Worm (Caenorhabditis elegans) whole organism, young adult: Measurements from ENCODE around the gene T03E6.8.

Experiments
- B0035.1 ChIP-seq: sonication (generic microtip); optimal IDR thresholded peaks from 2 replicates; lab custom pipeline; 2016; ENCODE audit warnings: missing genetic modification characterization, mild to moderate bottlenecking, missing compliant biosample characterization, missing genotype, missing genetic modification reagents
- B0261.1 ChIP-seq: sonication (generic microtip); optimal IDR thresholded peaks from 2 replicates; lab custom pipeline; 2016; ENCODE audit warnings: mild to moderate bottlenecking, missing genetic modification characterization, moderate library complexity, missing compliant biosample characterization
- C17E4.6 ChIP-seq: fragments of 200-800 bp; sonication (Bioruptor generic); IDR thresholded peaks from 2 replicates; pipeline ENCODE4 v1.3.6; 2022; ENCODE audit warnings: missing genetic modification reagents, missing genetic modification characterization, missing compliant biosample characterization
- F10E7.11 ChIP-seq: sonication (generic microtip); optimal IDR thresholded peaks from 2 replicates; lab custom pipeline; 2017; ENCODE audit warnings: mild to moderate bottlenecking, missing genetic modification characterization, moderate library complexity, missing compliant biosample characterization
- F39B2.1 ChIP-seq: fragments of 200-800 bp; sonication (Bioruptor generic); IDR thresholded peaks from 2 replicates; pipeline ENCODE4 v1.3.6; 2022; ENCODE audit warnings: missing genetic modification reagents, missing genetic modification characterization, missing compliant biosample characterization
- F55B11.4 ChIP-seq: sonication (generic microtip); optimal IDR thresholded peaks from 2 replicates; lab custom pipeline; 2016; ENCODE audit warnings: missing compliant biosample characterization, missing genetic modification characterization, borderline replicate concordance; ENCODE audit not compliant: insufficient read depth
- K12H6.12 ChIP-seq: fragments of 200-800 bp; sonication (Bioruptor generic); optimal IDR thresholded peaks from 2 replicates; lab custom pipeline; 2018; ENCODE audit warnings: mild to moderate bottlenecking, missing genetic modification characterization, missing compliant biosample characterization
- Y79H2A.3 ChIP-seq: fragments of 200-800 bp; sonication (Bioruptor generic); conservative IDR thresholded peaks from 2 replicates; pipeline ENCODE4 v1.3.6; 2022; ENCODE audit warnings: missing genetic modification reagents, missing genetic modification characterization, missing compliant biosample characterization
- akir-1 ChIP-seq: fragments of 200-800 bp; sonication (Bioruptor generic); optimal IDR thresholded peaks from 2 replicates; lab custom pipeline; 2018; ENCODE audit warnings: mild to moderate bottlenecking, missing genetic modification characterization, moderate library complexity, missing compliant biosample characterization
- aptf-3 ChIP-seq: fragments of 200-800 bp; sonication (Bioruptor generic); IDR thresholded peaks from 2 replicates; pipeline ENCODE4 v1.3.6; 2022; ENCODE audit warnings: missing genetic modification characterization, missing compliant biosample characterization
- attf-6 ChIP-seq: fragments of 200-800 bp; sonication (Bioruptor generic); IDR thresholded peaks from 2 replicates; pipeline ENCODE4 v1.3.6; 2022; ENCODE audit warnings: missing genetic modification reagents, missing genetic modification characterization, missing compliant biosample characterization
- cebp-2 ChIP-seq: fragments of 200-800 bp; sonication (Bioruptor generic); IDR thresholded peaks from 2 replicates; pipeline ENCODE4 v1.3.6; 2022; ENCODE audit warnings: missing genetic modification characterization, missing compliant biosample characterization
- die-1 ChIP-seq: sonication (generic microtip); optimal IDR thresholded peaks from 2 replicates; lab custom pipeline; 2016; ENCODE audit warnings: missing genotype, mild to moderate bottlenecking, missing genetic modification characterization, missing compliant biosample characterization
- dox-1 ChIP-seq: fragments of 200-800 bp; sonication (Bioruptor generic); IDR thresholded peaks from 2 replicates; pipeline ENCODE4 v1.3.6; 2022; ENCODE audit warnings: missing genetic modification reagents, missing genetic modification characterization, missing compliant biosample characterization
- him-1 ChIP-seq: sonication (generic microtip); optimal IDR thresholded peaks from 2 replicates; lab custom pipeline; 2016; ENCODE audit warnings: missing genotype, missing genetic modification reagents, missing genetic modification characterization, missing compliant biosample characterization
- hlh-12 ChIP-seq: sonication (generic microtip); optimal IDR thresholded peaks from 2 replicates; lab custom pipeline; 2016; ENCODE audit warnings: missing genetic modification characterization, missing compliant biosample characterization
- hmg-1.2 ChIP-seq: fragments of 200-800 bp; sonication (Bioruptor generic); IDR thresholded peaks from 2 replicates; pipeline ENCODE4 v1.3.6; 2022; ENCODE audit warnings: missing genetic modification reagents, missing genetic modification characterization, missing compliant biosample characterization
- lin-26 ChIP-seq: fragments of 200-800 bp; sonication (Bioruptor generic); IDR thresholded peaks from 2 replicates; pipeline ENCODE4 v1.3.6; 2022; ENCODE audit warnings: missing genetic modification reagents, missing genetic modification characterization, missing compliant biosample characterization
- lsy-27 ChIP-seq: sonication (generic microtip); optimal IDR thresholded peaks from 2 replicates; lab custom pipeline; 2017; ENCODE audit warnings: missing genetic modification characterization, mild to moderate bottlenecking, missing compliant biosample characterization, antibody characterized with exemption, missing genotype, borderline replicate concordance; ENCODE audit not compliant: insufficient read depth
- nfyb-1 ChIP-seq: fragments of 200-800 bp; sonication (Bioruptor generic); IDR thresholded peaks from 2 replicates; pipeline ENCODE4 v1.3.6; 2022; ENCODE audit warnings: missing genetic modification reagents, missing genetic modification characterization, missing compliant biosample characterization
- nhr-120 ChIP-seq: fragments of 200-800 bp; sonication (Bioruptor generic); IDR thresholded peaks from 2 replicates; pipeline ENCODE4 v1.3.6; 2022; ENCODE audit warnings: missing genetic modification characterization, missing compliant biosample characterization
- nhr-90 ChIP-seq: sonication (generic microtip); optimal IDR thresholded peaks from 2 replicates; lab custom pipeline; 2016; ENCODE audit warnings: missing genotype, mild to moderate bottlenecking, missing genetic modification characterization, missing compliant biosample characterization
- rcor-1 ChIP-seq: fragments of 200-800 bp; sonication (Bioruptor generic); IDR thresholded peaks from 2 replicates; pipeline ENCODE4 v1.3.6; 2022; ENCODE audit warnings: missing genetic modification reagents, missing genetic modification characterization, missing compliant biosample characterization
- repo-1 ChIP-seq: sonication (generic microtip); optimal IDR thresholded peaks from 2 replicates; lab custom pipeline; 2017; ENCODE audit warnings: mild to moderate bottlenecking, missing genetic modification characterization, missing compliant biosample characterization
- rpc-1 ChIP-seq, 2 experiments: fragments of 150-350 bp in 1 of 2; sonication (generic microtip) in 1 of 2; optimal IDR thresholded peaks; 2 replicates each; lab custom pipeline; 2014 to 2018; ENCODE audit warnings: missing biosample characterization in 1 of 2, missing genetic modification characterization in 1 of 2, missing genetic modification reagents in 1 of 2, missing genotype in 1 of 2
- snpc-1.1 ChIP-seq: sonication (generic microtip); optimal IDR thresholded peaks from 2 replicates; lab custom pipeline; 2017; ENCODE audit warnings: missing genetic modification characterization, mild to moderate bottlenecking, missing compliant biosample characterization, antibody characterized with exemption, moderate library complexity, missing genotype, missing genetic modification reagents; ENCODE audit not compliant: insufficient read depth
- snpc-4 ChIP-seq, 5 experiments: fragments of 150-350 bp in 1 of 5; sonication (generic microtip) in 4 of 5; optimal IDR thresholded peaks; 2 replicates each; lab custom pipeline; 2014 to 2018; ENCODE audit warnings: missing genetic modification characterization in 5 of 5, missing biosample characterization in 3 of 5, antibody characterized with exemption in 2 of 5, mild to moderate bottlenecking in 2 of 5, missing compliant biosample characterization in 2 of 5, missing genotype in 2 of 5, moderate library complexity in 2 of 5, missing genetic modification reagents in 1 of 5
- tbp1 ChIP-seq: fragments of 200-800 bp; sonication (Bioruptor generic); optimal IDR thresholded peaks from 2 replicates; lab custom pipeline; 2018; ENCODE audit warnings: mild to moderate bottlenecking, missing genetic modification characterization, missing compliant biosample characterization
- tbx-9 ChIP-seq: sonication (generic microtip); optimal IDR thresholded peaks from 2 replicates; lab custom pipeline; 2016; ENCODE audit warnings: borderline replicate concordance, missing genetic modification characterization, inconsistent platforms, missing compliant biosample characterization
- xnd-1 ChIP-seq: sonication (generic microtip); optimal IDR thresholded peaks from 2 replicates; lab custom pipeline; 2016; ENCODE audit warnings: missing genotype, missing genetic modification reagents, missing genetic modification characterization, missing compliant biosample characterization
- zfh-2 ChIP-seq: fragments of 200-800 bp; sonication (Bioruptor generic); conservative IDR thresholded peaks from 2 replicates; pipeline ENCODE4 v1.3.6; 2022; ENCODE audit warnings: missing genetic modification reagents, missing genetic modification characterization, missing compliant biosample characterization
- ztf-18 ChIP-seq: sonication (generic microtip); optimal IDR thresholded peaks from 2 replicates; lab custom pipeline; 2016; ENCODE audit warnings: missing genotype, mild to moderate bottlenecking, missing genetic modification characterization, missing compliant biosample characterization
- ztf-25 ChIP-seq: fragments of 200-800 bp; sonication (Bioruptor generic); IDR thresholded peaks from 2 replicates; pipeline ENCODE4 v1.3.6; 2022; ENCODE audit warnings: missing genetic modification reagents, missing genetic modification characterization, missing compliant biosample characterization
- ztf-3 ChIP-seq: fragments of 200-800 bp; sonication (Bioruptor generic); optimal IDR thresholded peaks from 2 replicates; lab custom pipeline; 2018; ENCODE audit warnings: mild to moderate bottlenecking, missing genetic modification characterization, missing compliant biosample characterization

T03E6.8 gene

ce11 chrV:16645201-16645940 lies 42.4 kb upstream of the T03E6.8 start, which contains the start of gene W06G6.17:
Gene W06G6.17 (minus strand): TSS chrV:16645251.
- TF ChIP-seq rpc-1 (optimal IDR thresholded peaks at IDR 0.05; lab: Kevin White, UChicago) (peak; percentile 63), rpc-1 (tag; optimal IDR thresholded peaks at IDR 0.05; lab: Kevin White, UChicago) (peak; percentile 78), repo-1 (no peak), F39B2.1 (GFP tag; lab: Robert Waterston, UW) (no peak), tbp1 (GFP tag; lab: Kevin White, UChicago) (peak; percentile 86), B0035.1 (tag; lab: Kevin White, UChicago) (no peak), C17E4.6 (no peak), B0261.1 (tag; lab: Kevin White, UChicago) (peak; percentile 64), lsy-27 (tag; lab: Kevin White, UChicago) (no peak), nfyb-1 (GFP tag; lab: Robert Waterston, UW) (peak; percentile 69; the same call in 1 of the 2 replicates), F55B11.4 (tag; lab: Kevin White, UChicago) (no peak), die-1 (tag; lab: Kevin White, UChicago) (peak; percentile 56), him-1 (tag; lab: Kevin White, UChicago) (peak; percentile 56), rcor-1 (GFP tag; lab: Robert Waterston, UW) (no peak), snpc-4 (GFP tag; optimal IDR thresholded peaks at IDR 0.05; lab: Kevin White, UChicago) (peak; percentile 15), snpc-4 (tag; optimal IDR thresholded peaks at IDR 0.05; lab: Kevin White, UChicago) (peak in 3 of 4 experiments; percentile 42 to 86 (median 79)), lin-26 (peak; percentile 62; the same call in 1 of the 2 replicates), xnd-1 (tag; lab: Kevin White, UChicago) (no peak), hlh-12 (tag; lab: Kevin White, UChicago) (no peak), F10E7.11 (tag; lab: Kevin White, UChicago) (no peak), ztf-25 (GFP tag; lab: Robert Waterston, UW) (0 out of 2 replicates have a peak, but pooled peaks have one; percentile 20), nhr-90 (tag; lab: Kevin White, UChicago) (peak; percentile 48), dox-1 (no peak), aptf-3 (GFP tag; lab: Robert Waterston, UW) (no peak), Y79H2A.3 (GFP tag; lab: Robert Waterston, UW) (no peak), nhr-120 (GFP tag; lab: Robert Waterston, UW) (no peak), attf-6 (GFP tag; lab: Robert Waterston, UW) (peak; percentile 72; the same call in 1 of the 2 replicates), cebp-2 (no peak), hmg-1.2 (GFP tag; lab: Robert Waterston, UW) (peak; percentile 33; the same call in 1 of the 2 replicates), ztf-18 (tag; lab: Kevin White, UChicago) (peak; percentile 20), tbx-9 (tag; lab: Kevin White, UChicago) (no peak), ztf-3 (no peak), akir-1 (GFP tag; lab: Kevin White, UChicago) (no peak), snpc-1.1 (peak; percentile 56), zfh-2 (no peak)

DNA sequence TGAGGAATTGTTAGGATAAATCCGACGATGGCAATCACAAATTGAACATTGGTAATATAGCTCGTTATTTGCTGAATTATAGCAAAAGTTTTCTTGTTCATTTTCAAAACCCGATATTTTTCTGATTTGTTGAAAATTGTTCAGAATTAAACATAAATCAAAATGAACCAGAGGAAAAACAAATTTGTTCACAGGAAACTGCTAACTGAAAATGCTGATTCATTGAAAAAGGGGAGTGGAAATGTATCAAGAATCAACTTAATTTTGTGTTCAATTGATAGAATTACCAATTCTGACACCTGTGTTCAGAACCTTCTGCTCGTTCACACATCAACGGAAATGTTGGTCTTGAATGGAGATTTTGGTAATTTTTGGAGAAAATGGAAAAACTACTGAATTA lies 40.6 kb upstream of the T03E6.8 start, which contains the start of gene srw-77:
srw-77 (minus strand) TSS at position 101 of the 400 bp plus-strand sequence.
- no peak for TF ChIP-seq K12H6.12
- TF ChIP-seq rpc-1 (optimal IDR thresholded peaks at IDR 0.05; lab: Kevin White, UChicago) = no peak
- TF ChIP-seq rpc-1 (tag; optimal IDR thresholded peaks at IDR 0.05; lab: Kevin White, UChicago) = no peak
- TF ChIP-seq C17E4.6 = no peak
- no peak for TF ChIP-seq F55B11.4 (tag; lab: Kevin White, UChicago)
